Fruit fly (Drosophila melanogaster): Measurements from ENCODE around the gene CG10969.

The CG10969 gene

dm6 chr3L:12802443-12802865, 21.6 kb upstream of the CG10969 start (continued):
- TF ChIP-seq sqz (GFP tag; optimal IDR thresholded peaks at IDR 0.05): peak; percentile 22
- 0 out of 3 replicates have a peak, but pooled peaks have one; percentile 10 for TF ChIP-seq ci (GFP tag; IDR thresholded peaks at IDR 0.05)
- TF ChIP-seq CG12769 (tag; optimal IDR thresholded peaks at IDR 0.05): peak; percentile 64
- peak; percentile 27 for TF ChIP-seq B-H2 (GFP tag; optimal IDR thresholded peaks at IDR 0.05)
- TF ChIP-seq CG3281 (GFP tag; optimal IDR thresholded peaks at IDR 0.05): peak; percentile 34
- TF ChIP-seq CG2202 (tag; optimal IDR thresholded peaks at IDR 0.05): no peak
- peak; percentile 41 for TF ChIP-seq Fer3 (tag; optimal IDR thresholded peaks at IDR 0.05)
- TF ChIP-seq pan (optimal IDR thresholded peaks at IDR 0.05): no peak
- no peak for TF ChIP-seq pan (GFP tag; optimal IDR thresholded peaks at IDR 0.05 in 1 of 2, IDR thresholded peaks at IDR 0.05 in 1 of 2)
- peak; percentile 35 for TF ChIP-seq CG18599 (GFP tag; optimal IDR thresholded peaks at IDR 0.05)
- TF ChIP-seq CG2678 (tag; optimal IDR thresholded peaks at IDR 0.05): peak; percentile 27
- peak; percentile 34; the same call in 1 of the 2 replicates for TF ChIP-seq CG32767 (GFP tag; IDR thresholded peaks at IDR 0.05)
- TF ChIP-seq onecut (GFP tag; IDR thresholded peaks at IDR 0.05): no peak
- TF ChIP-seq gcm2 (GFP tag; optimal IDR thresholded peaks at IDR 0.05): peak; percentile 16
- no peak for TF ChIP-seq CG11247 (GFP tag; IDR thresholded peaks at IDR 0.05)
- no peak for TF ChIP-seq CG17361 (GFP tag; IDR thresholded peaks at IDR 0.05)
- peak; percentile 12 for TF ChIP-seq cg (GFP tag; optimal IDR thresholded peaks at IDR 0.05)
- TF ChIP-seq CG11723 (GFP tag; optimal IDR thresholded peaks at IDR 0.05): no peak
- peak; percentile 7; the same call in 1 of the 2 replicates for TF ChIP-seq Ada2b (GFP tag; IDR thresholded peaks at IDR 0.05)
- peak; percentile 3 for TF ChIP-seq CrebB (tag; optimal IDR thresholded peaks at IDR 0.05)
- TF ChIP-seq HLHmδ (GFP tag; optimal IDR thresholded peaks at IDR 0.05): no peak
- no peak for TF ChIP-seq CG14441 (GFP tag; IDR thresholded peaks at IDR 0.05)
- no peak for TF ChIP-seq NK7.1 (GFP tag; optimal IDR thresholded peaks at IDR 0.05)
- peak; percentile 9 for TF ChIP-seq Sox102F (GFP tag; optimal IDR thresholded peaks at IDR 0.05)
- no peak for TF ChIP-seq Bteb2 (GFP tag; optimal IDR thresholded peaks at IDR 0.05)
- TF ChIP-seq B-H1 (GFP tag; IDR thresholded peaks at IDR 0.05): no peak
- TF ChIP-seq Drgx (GFP tag; IDR thresholded peaks at IDR 0.05): peak; percentile 85
- no peak for TF ChIP-seq Kr (GFP tag; optimal IDR thresholded peaks at IDR 0.05)
- 0 out of 2 replicates have a peak, but pooled peaks have one; percentile 37 for TF ChIP-seq CG4360 (GFP tag; IDR thresholded peaks at IDR 0.05)
- TF ChIP-seq fd3F (GFP tag; optimal IDR thresholded peaks at IDR 0.05): no peak
- peak in 1 of 2 experiments; percentile 68 for TF ChIP-seq Pdp1 (GFP tag; optimal IDR thresholded peaks at IDR 0.05)
- TF ChIP-seq GATAe (GFP tag; conservative IDR thresholded peaks at IDR 0.05): no peak
- TF ChIP-seq CG43689 (GFP tag; IDR thresholded peaks at IDR 0.05): no peak
- peak in 1 of 2 experiments; percentile 56 for TF ChIP-seq Eip74EF (GFP tag; optimal IDR thresholded peaks at IDR 0.05)
- peak; percentile 59 for TF ChIP-seq mirr (GFP tag; optimal IDR thresholded peaks at IDR 0.05)
- peak; percentile 40 for TF ChIP-seq CG7987 (GFP tag; optimal IDR thresholded peaks at IDR 0.05)
- peak; percentile 29 for TF ChIP-seq Meics (GFP tag; optimal IDR thresholded peaks at IDR 0.05)
- TF ChIP-seq tna (GFP tag; IDR thresholded peaks at IDR 0.05; ENCODE audit: partially characterized antibody): no peak
- TF ChIP-seq PHDP (tag; optimal IDR thresholded peaks at IDR 0.05): peak; percentile 54
- TF ChIP-seq dpn (GFP tag; optimal IDR thresholded peaks at IDR 0.05): peak in 1 of 2 experiments; percentile 7
- peak; percentile 12 for TF ChIP-seq ERR (GFP tag; optimal IDR thresholded peaks at IDR 0.05)
- TF ChIP-seq stwl (tag; optimal IDR thresholded peaks at IDR 0.05): no peak
- TF ChIP-seq CG12071 (GFP tag; optimal IDR thresholded peaks at IDR 0.05): peak; percentile 2
- TF ChIP-seq Med (GFP tag): peak; percentile 75
- TF ChIP-seq insv (GFP tag; optimal IDR thresholded peaks at IDR 0.05): peak in 1 of 2 experiments; percentile 22
- peak; percentile 17 for TF ChIP-seq CG15601 (tag; optimal IDR thresholded peaks at IDR 0.05)
- TF ChIP-seq dmrt99B (tag; optimal IDR thresholded peaks at IDR 0.05): peak; percentile 9
- TF ChIP-seq HLH3B (GFP tag; IDR thresholded peaks at IDR 0.05): peak; percentile 43; the same call in 1 of the 2 replicates
- TF ChIP-seq CG10147 (GFP tag; optimal IDR thresholded peaks at IDR 0.05): peak; percentile 23
- no peak for TF ChIP-seq CG1602 (GFP tag; optimal IDR thresholded peaks at IDR 0.05)
